Worm (Caenorhabditis elegans): ENCODE measurements around the gene ceh-10.

DNA sequence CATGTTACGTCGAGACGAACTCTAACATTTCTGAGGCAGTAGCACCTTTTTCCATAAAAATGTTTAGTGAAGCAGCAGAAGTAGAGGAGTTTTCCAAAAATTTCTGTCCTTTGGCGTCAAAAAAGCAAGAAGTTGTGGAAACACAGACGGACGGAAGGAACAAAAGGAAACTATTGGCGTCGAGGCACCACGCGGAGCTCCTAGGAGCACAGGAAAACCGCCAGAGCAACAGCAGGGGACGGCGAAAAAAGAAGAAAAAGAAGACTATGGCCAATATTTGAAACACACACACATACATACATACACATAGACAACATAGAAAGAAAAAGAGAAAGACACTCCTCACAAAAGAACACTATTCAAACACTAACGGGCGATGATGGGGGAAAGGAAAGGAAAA lies 44.1 kb downstream of the ceh-10 start:
- TF ChIP-seq odd-2 (tag; optimal IDR thresholded peaks at IDR 0.05) (no peak), fax-1 (tag; optimal IDR thresholded peaks at IDR 0.05) (no peak), unc-86 (tag; optimal IDR thresholded peaks at IDR 0.05) (no peak), ama-1 (optimal IDR thresholded peaks at IDR 0.05) (no peak), tbx-2 (tag; optimal IDR thresholded peaks at IDR 0.05) (no peak), pha-4 (tag; optimal IDR thresholded peaks at IDR 0.05) (no peak), fkh-10 (GFP tag; optimal IDR thresholded peaks at IDR 0.05) (no peak), ceh-48 (tag; optimal IDR thresholded peaks at IDR 0.05) (no peak), pha-2 (tag; optimal IDR thresholded peaks at IDR 0.05) (no peak), elt-2 (tag; optimal IDR thresholded peaks at IDR 0.05) (no peak), dmd-4 (tag; optimal IDR thresholded peaks at IDR 0.05; ENCODE audit: borderline replicate concordance) (no peak)

All from whole organism, late embryonic.